Worm (Caenorhabditis elegans) whole organism, early embryonic: Measurements from ENCODE around the gene T11F9.7.

Experiments used
- B0310.2 ChIP-seq: sonication (generic microtip); optimal IDR thresholded peaks from 2 replicates; lab custom pipeline; 2016; ENCODE audit warnings: mild to moderate bottlenecking, missing genetic modification characterization, missing compliant biosample characterization
- F13C5.2 ChIP-seq: sonication (generic microtip); optimal IDR thresholded peaks from 2 replicates; lab custom pipeline; 2017; ENCODE audit warnings: mild to moderate bottlenecking, missing genetic modification characterization, inconsistent platforms, missing compliant biosample characterization
- aly-1 ChIP-seq: sonication (generic microtip); optimal IDR thresholded peaks from 2 replicates; lab custom pipeline; 2016; ENCODE audit warnings: missing genetic modification characterization, missing compliant biosample characterization
- ama-1 ChIP-seq: fragments of 150-350 bp; optimal IDR thresholded peaks from 2 replicates; lab custom pipeline; 2014
- ceh-13 ChIP-seq: fragments of 200-800 bp; sonication (Bioruptor generic); optimal IDR thresholded peaks from 2 replicates; lab custom pipeline; 2018; ENCODE audit warnings: mild to moderate bottlenecking, missing genetic modification characterization, missing compliant biosample characterization
- ceh-36 ChIP-seq: sonication (generic microtip); optimal IDR thresholded peaks from 2 replicates; lab custom pipeline; 2016; ENCODE audit warnings: missing genetic modification characterization, inconsistent platforms, missing compliant biosample characterization
- ets-7 ChIP-seq: sonication (generic microtip); optimal IDR thresholded peaks from 2 replicates; lab custom pipeline; 2016; ENCODE audit warnings: missing genotype, missing genetic modification characterization, missing compliant biosample characterization
- flt-1 ChIP-seq: fragments of 200-800 bp; sonication (Bioruptor generic); IDR thresholded peaks from 2 replicates; pipeline ENCODE4 v1.3.6; 2022; ENCODE audit warnings: missing genetic modification characterization, missing compliant biosample characterization
- hmbx-1 ChIP-seq: sonication (generic microtip); optimal IDR thresholded peaks from 2 replicates; lab custom pipeline; 2016; ENCODE audit warnings: mild to moderate bottlenecking, missing genetic modification characterization, missing compliant biosample characterization
- hmg-4 ChIP-seq: fragments of 200-800 bp; sonication (Bioruptor generic); optimal IDR thresholded peaks from 2 replicates; lab custom pipeline; 2018; ENCODE audit warnings: mild to moderate bottlenecking, missing genetic modification characterization, missing compliant biosample characterization
- hnd-1 ChIP-seq: sonication (generic microtip); optimal IDR thresholded peaks from 2 replicates; lab custom pipeline; 2016; ENCODE audit warnings: missing genetic modification characterization, missing compliant biosample characterization
- pes-1 ChIP-seq: fragments of 200-800 bp; sonication (Bioruptor generic); IDR thresholded peaks from 2 replicates; pipeline ENCODE4 v1.3.6; 2022; ENCODE audit warnings: missing genetic modification reagents, missing genetic modification characterization, missing compliant biosample characterization
- scrt-1 ChIP-seq: fragments of 200-800 bp; sonication (Bioruptor generic); IDR thresholded peaks from 2 replicates; pipeline ENCODE4 v1.3.6; 2022; ENCODE audit warnings: missing genetic modification characterization, missing compliant biosample characterization
- sea-1 ChIP-seq: fragments of 200-800 bp; sonication (Bioruptor generic); conservative IDR thresholded peaks from 2 replicates; pipeline ENCODE4 v1.3.6; 2022; ENCODE audit warnings: missing genetic modification characterization, missing compliant biosample characterization
- tbx-11 ChIP-seq: fragments of 200-800 bp; sonication (Bioruptor generic); IDR thresholded peaks from 2 replicates; pipeline ENCODE4 v1.3.6; 2022; ENCODE audit warnings: missing genetic modification characterization, missing compliant biosample characterization
- tbx-37 ChIP-seq: fragments of 200-800 bp; sonication (Bioruptor generic); conservative IDR thresholded peaks from 2 replicates; pipeline ENCODE4 v1.3.6; 2022; ENCODE audit warnings: missing genetic modification reagents, missing genetic modification characterization, missing compliant biosample characterization
- tra-4 ChIP-seq: sonication (generic microtip); optimal IDR thresholded peaks from 2 replicates; lab custom pipeline; 2017; ENCODE audit warnings: missing genetic modification characterization, missing compliant biosample characterization

T11F9.7 gene

ce11 chrV:11503081-11503751 lies 27.5 kb downstream of the T11F9.7 start, which contains the start of gene C55A6.12:
Gene C55A6.12, minus strand, starts transcription at chrV:11503131.
- TF ChIP-seq tbx-11 (no peak), pes-1 (GFP tag; lab: Robert Waterston, UW) (no peak), scrt-1 (GFP tag; lab: Robert Waterston, UW) (no peak), tra-4 (tag; lab: Kevin White, UChicago) (no peak), ceh-13 (GFP tag; lab: Kevin White, UChicago) (no peak), hmbx-1 (tag; lab: Kevin White, UChicago) (no peak), ama-1 (lab: Kevin White, UChicago) (no peak), tbx-37 (no peak), hnd-1 (no peak)

- peak; percentile 15 for TF ChIP-seq ets-7 (tag; lab: Kevin White, UChicago)
- TF ChIP-seq scrt-1 (GFP tag; lab: Robert Waterston, UW) = 0 out of 2 replicates have a peak, but pooled peaks have one; percentile 53
- peak; percentile 62; the same call in 1 of the 2 replicates for TF ChIP-seq tbx-11
- TF ChIP-seq sea-1 (GFP tag; lab: Robert Waterston, UW) = peak; percentile 57; the same call in 1 of the 2 replicates
Observed at ce11 chrV:11504853-11505397, 29.2 kb downstream of the T11F9.7 start, which contains the start of the genes C55A6.1 and C55A6.10. Gene C55A6.1, minus strand, starts transcription at chrV:11504968. Gene C55A6.10, plus strand, starts transcription at chrV:11505347.

ce11 chrV:11506347-11506746 lies 30.6 kb downstream of the T11F9.7 start:
- TF ChIP-seq ama-1 (lab: Kevin White, UChicago) (no peak), tra-4 (tag; lab: Kevin White, UChicago) (no peak), hmg-4 (no peak), ceh-13 (GFP tag; lab: Kevin White, UChicago) (no peak), pes-1 (GFP tag; lab: Robert Waterston, UW) (no peak), tbx-37 (no peak), hmbx-1 (tag; lab: Kevin White, UChicago) (no peak), flt-1 (GFP tag; lab: Robert Waterston, UW) (no peak), sea-1 (GFP tag; lab: Robert Waterston, UW) (no peak), aly-1 (tag; lab: Kevin White, UChicago) (no peak), ceh-36 (tag; lab: Kevin White, UChicago) (no peak), scrt-1 (GFP tag; lab: Robert Waterston, UW) (no peak), F13C5.2 (tag; lab: Kevin White, UChicago) (no peak)

- TF ChIP-seq hnd-1 (no peak), tra-4 (tag; lab: Kevin White, UChicago) (no peak), hmbx-1 (tag; lab: Kevin White, UChicago) (no peak), ama-1 (lab: Kevin White, UChicago) (no peak), ceh-36 (tag; lab: Kevin White, UChicago) (no peak), aly-1 (tag; lab: Kevin White, UChicago) (no peak), flt-1 (GFP tag; lab: Robert Waterston, UW) (no peak), ets-7 (tag; lab: Kevin White, UChicago) (no peak), tbx-37 (no peak)
Observed at ce11 chrV:11508773-11509172, 33.0 kb downstream of the T11F9.7 start, which contains the start of gene ttll-5. Gene ttll-5, plus strand, starts transcription at chrV:11509060.

- TF ChIP-seq hmg-4 (no peak), hnd-1 (no peak), ama-1 (lab: Kevin White, UChicago) (no peak), hmbx-1 (tag; lab: Kevin White, UChicago) (no peak), tbx-37 (no peak)
Observed at ce11 chrV:11513432-11513831, 37.7 kb downstream of the T11F9.7 start, which contains the start of gene C55A6.3. Gene C55A6.3, minus strand, starts transcription at chrV:11513532.

- TF ChIP-seq flt-1 (GFP tag; lab: Robert Waterston, UW) (no peak), ama-1 (lab: Kevin White, UChicago) (no peak), aly-1 (tag; lab: Kevin White, UChicago) (no peak), scrt-1 (GFP tag; lab: Robert Waterston, UW) (no peak)
Observed at ce11 chrV:11514677-11515076, 38.9 kb downstream of the T11F9.7 start, which contains the start of gene C55A6.6. Gene C55A6.6, minus strand, starts transcription at chrV:11514737.

ce11 chrV:11515145-11515544 lies 39.4 kb downstream of the T11F9.7 start:
- TF ChIP-seq aly-1 (tag; lab: Kevin White, UChicago) (no peak), sea-1 (GFP tag; lab: Robert Waterston, UW) (no peak), ets-7 (tag; lab: Kevin White, UChicago) (no peak), ceh-36 (tag; lab: Kevin White, UChicago) (no peak)

- TF ChIP-seq pes-1 (GFP tag; lab: Robert Waterston, UW) (no peak), tbx-37 (no peak), hmg-4 (no peak), scrt-1 (GFP tag; lab: Robert Waterston, UW) (no peak), hmbx-1 (tag; lab: Kevin White, UChicago) (no peak), B0310.2 (tag; lab: Kevin White, UChicago) (no peak), ceh-13 (GFP tag; lab: Kevin White, UChicago) (no peak), ceh-36 (tag; lab: Kevin White, UChicago) (no peak), hnd-1 (no peak), tra-4 (tag; lab: Kevin White, UChicago) (no peak), sea-1 (GFP tag; lab: Robert Waterston, UW) (no peak), ets-7 (tag; lab: Kevin White, UChicago) (no peak), ama-1 (lab: Kevin White, UChicago) (no peak), tbx-11 (no peak), F13C5.2 (tag; lab: Kevin White, UChicago) (no peak), flt-1 (GFP tag; lab: Robert Waterston, UW) (no peak), aly-1 (tag; lab: Kevin White, UChicago) (no peak)
Observed at ce11 chrV:11516141-11516591, 40.4 kb downstream of the T11F9.7 start, which contains the start of gene sdz-8. Gene sdz-8, minus strand, starts transcription at chrV:11516191.
